Worm (Caenorhabditis elegans): ENCODE data around the gene R13A5.7.

- TF ChIP-seq med-1 (GFP tag; optimal IDR thresholded peaks at IDR 0.05; ENCODE audit: insufficient read depth) (no peak), flt-1 (GFP tag; IDR thresholded peaks at IDR 0.05) (no peak), ref-1 (GFP tag; conservative IDR thresholded peaks at IDR 0.05) (no peak), cog-1 (tag; optimal IDR thresholded peaks at IDR 0.05) (no peak)
Observed at ce11 chrIII:7593285-7593928, 23.5 kb upstream of the R13A5.7 start, which contains the start of gene R13A5.11.
